In the genomic region with DNA sequence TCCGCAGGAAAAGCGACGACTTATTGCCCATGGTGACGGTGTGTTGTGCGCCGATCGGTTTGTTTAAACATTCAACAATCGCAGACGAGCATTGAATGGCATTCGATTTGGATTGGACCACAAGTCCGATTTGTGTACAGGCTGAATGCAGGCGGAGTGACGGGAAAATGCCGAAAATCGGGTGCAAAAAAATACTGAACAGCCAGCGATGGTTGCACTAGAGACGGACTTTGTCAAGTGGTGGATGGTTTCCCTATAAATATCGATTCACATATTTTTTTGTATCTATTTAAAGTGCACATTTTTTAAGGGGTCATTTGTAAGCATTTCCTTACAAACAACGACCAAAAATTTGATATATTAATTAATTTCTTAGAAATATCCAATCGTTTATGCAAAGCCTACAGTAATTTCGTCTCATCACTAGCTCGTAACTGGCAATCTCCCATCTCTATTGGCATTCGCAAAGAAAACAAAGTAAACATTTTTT, we compare ENCODE assay signal across 1 fruit fly cellular context.
TF ChIP-seq lines count a peak whose summit lies in the region.

Gene elm (minus strand): TSS at position 170 of the 490 bp plus-strand sequence.
Gene MED27 (plus strand): TSS at position 448 of the 490 bp plus-strand sequence.

TF ChIP-seq in whole organism, embryonic, 481 proteins besides CTCF, POLR2A, EP300 and RAD21 (continued from another document and continues in another):
- TF ChIP-seq CG2875 (GFP tag; optimal IDR thresholded peaks at IDR 0.05; lab: Kevin White, UChicago): peak; percentile 81
- peak; percentile 96 for TF ChIP-seq sna (GFP tag; IDR thresholded peaks at IDR 0.05; lab: Robert Waterston, UW; ENCODE audit: partially characterized antibody)
- TF ChIP-seq CG4820 (GFP tag; optimal IDR thresholded peaks at IDR 0.05; lab: Kevin White, UChicago): peak; percentile 91
- peak; percentile 96 for TF ChIP-seq gem (tag; optimal IDR thresholded peaks at IDR 0.05; lab: Kevin White, UChicago)
- TF ChIP-seq prd (optimal IDR thresholded peaks at IDR 0.05; lab: Kevin White, UChicago): no peak
- peak; percentile 98 for TF ChIP-seq prd (GFP tag; IDR thresholded peaks at IDR 0.05; lab: Robert Waterston, UW)
- TF ChIP-seq CG3163 (GFP tag; optimal IDR thresholded peaks at IDR 0.05; lab: Kevin White, UChicago): peak; percentile 70
- peak; percentile 97 for TF ChIP-seq Chrac-16 (GFP tag; optimal IDR thresholded peaks at IDR 0.05; lab: Kevin White, UChicago)
- peak; percentile 72 for TF ChIP-seq D19B (GFP tag; optimal IDR thresholded peaks at IDR 0.05; lab: Kevin White, UChicago)
- peak; percentile 96 for TF ChIP-seq CG9817 (tag; optimal IDR thresholded peaks at IDR 0.05; lab: Kevin White, UChicago)
- peak; percentile 73; the same call in 1 of the 2 replicates for TF ChIP-seq sens-2 (GFP tag; IDR thresholded peaks at IDR 0.05; lab: Robert Waterston, UW)
- TF ChIP-seq Dfd (GFP tag; optimal IDR thresholded peaks at IDR 0.05; lab: Kevin White, UChicago): peak in 1 of 2 experiments; percentile 59
- peak; percentile 93 for TF ChIP-seq grau (tag; optimal IDR thresholded peaks at IDR 0.05; lab: Kevin White, UChicago)
- TF ChIP-seq exex (tag; optimal IDR thresholded peaks at IDR 0.05; lab: Kevin White, UChicago): peak; percentile 64
- peak; percentile 86 for TF ChIP-seq Blimp-1 (GFP tag; optimal IDR thresholded peaks at IDR 0.05; lab: Kevin White, UChicago)
- TF ChIP-seq CG17568 (GFP tag; optimal IDR thresholded peaks at IDR 0.05; lab: Kevin White, UChicago): no peak
- peak; percentile 68 for TF ChIP-seq Deaf1 (tag; optimal IDR thresholded peaks at IDR 0.05; lab: Kevin White, UChicago)
- peak; percentile 98 for TF ChIP-seq Med (GFP tag; lab: Kevin White, UChicago)
- peak; percentile 88 for TF ChIP-seq CG5245 (GFP tag; optimal IDR thresholded peaks at IDR 0.05; lab: Kevin White, UChicago)
- peak; percentile 79 for TF ChIP-seq Bdp1 (GFP tag; optimal IDR thresholded peaks at IDR 0.05; lab: Kevin White, UChicago)
- TF ChIP-seq bowl (GFP tag; IDR thresholded peaks at IDR 0.05; lab: Robert Waterston, UW): 0 out of 2 replicates have a peak, but pooled peaks have one; percentile 42
- TF ChIP-seq CG17802 (tag; optimal IDR thresholded peaks at IDR 0.05; lab: Kevin White, UChicago): peak; percentile 73
- peak; percentile 89 for TF ChIP-seq ttk (GFP tag; IDR thresholded peaks at IDR 0.05; lab: Robert Waterston, UW)
- peak; percentile 85 for TF ChIP-seq ftz-f1 (GFP tag; optimal IDR thresholded peaks at IDR 0.05; lab: Kevin White, UChicago)
- TF ChIP-seq B-H2 (GFP tag; optimal IDR thresholded peaks at IDR 0.05; lab: Kevin White, UChicago): peak; percentile 91
- TF ChIP-seq HLH4C (GFP tag; IDR thresholded peaks at IDR 0.05; lab: Robert Waterston, UW; ENCODE audit: partially characterized antibody): peak; percentile 88
- peak; percentile 52 for TF ChIP-seq Sry-β (GFP tag; optimal IDR thresholded peaks at IDR 0.05; lab: Kevin White, UChicago)
- no peak for TF ChIP-seq lov (optimal IDR thresholded peaks at IDR 0.05; lab: Kevin White, UChicago)
- TF ChIP-seq lov (GFP tag; IDR thresholded peaks at IDR 0.05; lab: Robert Waterston, UW): peak; percentile 68; the same call in 2 of the 3 replicates
- peak; percentile 95 for TF ChIP-seq CG17361 (GFP tag; IDR thresholded peaks at IDR 0.05; lab: Robert Waterston, UW)
- peak; percentile 68; the same call in 1 of the 3 replicates for TF ChIP-seq zen2 (GFP tag; IDR thresholded peaks at IDR 0.05; lab: Robert Waterston, UW; ENCODE audit: partially characterized antibody)
- TF ChIP-seq CG31224 (GFP tag; IDR thresholded peaks at IDR 0.05; lab: Robert Waterston, UW): peak; percentile 87
- TF ChIP-seq Xbp1 (GFP tag; optimal IDR thresholded peaks at IDR 0.05; lab: Kevin White, UChicago): peak; percentile 98
- TF ChIP-seq CG14710 (tag; optimal IDR thresholded peaks at IDR 0.05; lab: Kevin White, UChicago): peak; percentile 96
- peak; percentile 74 for TF ChIP-seq en (GFP tag; optimal IDR thresholded peaks at IDR 0.05; lab: Kevin White, UChicago)
- TF ChIP-seq run (tag; optimal IDR thresholded peaks at IDR 0.05; lab: Kevin White, UChicago): peak; percentile 48
- peak; percentile 91 for TF ChIP-seq Dad (GFP tag; optimal IDR thresholded peaks at IDR 0.05; lab: Kevin White, UChicago)
- peak; percentile 23 to 92 for TF ChIP-seq bsh (GFP tag; optimal IDR thresholded peaks at IDR 0.05; lab: Kevin White, UChicago)
- no peak for TF ChIP-seq sc (optimal IDR thresholded peaks at IDR 0.05; lab: Kevin White, UChicago)
- TF ChIP-seq sc (GFP tag; optimal IDR thresholded peaks at IDR 0.05; lab: Kevin White, UChicago): peak; percentile 71
- TF ChIP-seq onecut (GFP tag; IDR thresholded peaks at IDR 0.05; lab: Robert Waterston, UW): peak; percentile 71
- peak; percentile 90 for TF ChIP-seq Nf-YC (tag; optimal IDR thresholded peaks at IDR 0.05; lab: Kevin White, UChicago)
- TF ChIP-seq dm (GFP tag; optimal IDR thresholded peaks at IDR 0.05; lab: Kevin White, UChicago): peak; percentile 82
- peak; percentile 94 for TF ChIP-seq Ssrp (tag; optimal IDR thresholded peaks at IDR 0.05; lab: Kevin White, UChicago)
- TF ChIP-seq sr (GFP tag; IDR thresholded peaks at IDR 0.05; lab: Robert Waterston, UW): no peak
- peak; percentile 77 for TF ChIP-seq Sox100B (GFP tag; optimal IDR thresholded peaks at IDR 0.05; lab: Kevin White, UChicago)
- TF ChIP-seq Nf-YB (GFP tag; optimal IDR thresholded peaks at IDR 0.05; lab: Kevin White, UChicago): peak; percentile 77
- TF ChIP-seq peb (GFP tag; IDR thresholded peaks at IDR 0.05; lab: Robert Waterston, UW): peak; percentile 85
- peak; percentile 92 for TF ChIP-seq Sox102F (GFP tag; optimal IDR thresholded peaks at IDR 0.05; lab: Kevin White, UChicago)
- TF ChIP-seq CoRest (tag; optimal IDR thresholded peaks at IDR 0.05; lab: Kevin White, UChicago): peak; percentile 95
- peak; percentile 53 for TF ChIP-seq CG6254 (GFP tag; optimal IDR thresholded peaks at IDR 0.05; lab: Kevin White, UChicago)
- TF ChIP-seq dpn (GFP tag; optimal IDR thresholded peaks at IDR 0.05; lab: Kevin White, UChicago): peak; percentile 95 to 96
- TF ChIP-seq CG17829 (tag; optimal IDR thresholded peaks at IDR 0.05; lab: Kevin White, UChicago): peak; percentile 94
- peak; percentile 91 for TF ChIP-seq ci (GFP tag; IDR thresholded peaks at IDR 0.05; lab: Robert Waterston, UW)
- TF ChIP-seq disco-r (GFP tag; optimal IDR thresholded peaks at IDR 0.05; lab: Kevin White, UChicago): peak; percentile 79
- peak; percentile 87 for TF ChIP-seq Atf6 (GFP tag; IDR thresholded peaks at IDR 0.05; lab: Robert Waterston, UW)
- peak; percentile 95 for TF ChIP-seq unc-4 (GFP tag; IDR thresholded peaks at IDR 0.05; lab: Robert Waterston, UW; ENCODE audit: partially characterized antibody)
- TF ChIP-seq org-1 (GFP tag; optimal IDR thresholded peaks at IDR 0.05; lab: Kevin White, UChicago): peak; percentile 61
- peak; percentile 68 for TF ChIP-seq MTF-1 (GFP tag; optimal IDR thresholded peaks at IDR 0.05; lab: Kevin White, UChicago; ENCODE audit: borderline replicate concordance)
- peak; percentile 80 for TF ChIP-seq aop (GFP tag; IDR thresholded peaks at IDR 0.05; lab: Robert Waterston, UW)
- peak; percentile 94 for TF ChIP-seq CG32532 (GFP tag; IDR thresholded peaks at IDR 0.05; lab: Robert Waterston, UW)
- peak; percentile 99 for TF ChIP-seq BEAF-32 (GFP tag; optimal IDR thresholded peaks at IDR 0.05; lab: Kevin White, UChicago)
- peak; percentile 80 for TF ChIP-seq ab (GFP tag; optimal IDR thresholded peaks at IDR 0.05; lab: Kevin White, UChicago)
- TF ChIP-seq Meics (GFP tag; optimal IDR thresholded peaks at IDR 0.05; lab: Kevin White, UChicago): peak; percentile 87
- TF ChIP-seq HLH54F (GFP tag; optimal IDR thresholded peaks at IDR 0.05; lab: Kevin White, UChicago): peak; percentile 94
- TF ChIP-seq Spps (tag; optimal IDR thresholded peaks at IDR 0.05; lab: Kevin White, UChicago): peak; percentile 81
- peak; percentile 59 for TF ChIP-seq CrebB (tag; optimal IDR thresholded peaks at IDR 0.05; lab: Kevin White, UChicago)
- peak; percentile 90 for TF ChIP-seq CG14050 (GFP tag; IDR thresholded peaks at IDR 0.05; lab: Robert Waterston, UW)
- no peak for TF ChIP-seq cad (GFP tag; optimal IDR thresholded peaks at IDR 0.05; lab: Kevin White, UChicago)
- TF ChIP-seq CG8290 (GFP tag; optimal IDR thresholded peaks at IDR 0.05; lab: Kevin White, UChicago): peak; percentile 90
- TF ChIP-seq CG8290 (tag; optimal IDR thresholded peaks at IDR 0.05; lab: Kevin White, UChicago): peak; percentile 64 to 70
- peak; percentile 87 for TF ChIP-seq CG3838 (GFP tag; optimal IDR thresholded peaks at IDR 0.05; lab: Kevin White, UChicago)
- peak; percentile 62 for TF ChIP-seq repo (GFP tag; optimal IDR thresholded peaks at IDR 0.05; lab: Kevin White, UChicago)
- peak; percentile 96 for TF ChIP-seq bab2 (GFP tag; optimal IDR thresholded peaks at IDR 0.05; lab: Kevin White, UChicago)
- peak; percentile 91 for TF ChIP-seq fu2 (GFP tag; optimal IDR thresholded peaks at IDR 0.05; lab: Kevin White, UChicago)
- TF ChIP-seq CG9437 (GFP tag; optimal IDR thresholded peaks at IDR 0.05; lab: Kevin White, UChicago): peak; percentile 75
- peak; percentile 52 for TF ChIP-seq CG6683 (GFP tag; optimal IDR thresholded peaks at IDR 0.05; lab: Kevin White, UChicago)
- peak; percentile 71; the same call in 1 of the 2 replicates for TF ChIP-seq CG5953 (GFP tag; IDR thresholded peaks at IDR 0.05; lab: Robert Waterston, UW)
- no peak for TF ChIP-seq hth (optimal IDR thresholded peaks at IDR 0.05; lab: Kevin White, UChicago)
- peak; percentile 91 for TF ChIP-seq ssp (GFP tag; IDR thresholded peaks at IDR 0.05; lab: Robert Waterston, UW)
- TF ChIP-seq zen (tag; optimal IDR thresholded peaks at IDR 0.05; lab: Kevin White, UChicago): peak; percentile 94
- peak; percentile 98 for TF ChIP-seq CG16813 (GFP tag; IDR thresholded peaks at IDR 0.05; lab: Robert Waterston, UW; ENCODE audit: partially characterized antibody)
- TF ChIP-seq hbn (GFP tag; IDR thresholded peaks at IDR 0.05; lab: Robert Waterston, UW; ENCODE audit: partially characterized antibody): peak; percentile 92
- TF ChIP-seq fd3F (GFP tag; optimal IDR thresholded peaks at IDR 0.05; lab: Kevin White, UChicago): peak; percentile 91
- TF ChIP-seq Mrtf (GFP tag; IDR thresholded peaks at IDR 0.05; lab: Robert Waterston, UW): peak; percentile 87
- TF ChIP-seq Lhr (GFP tag; optimal IDR thresholded peaks at IDR 0.05; lab: Kevin White, UChicago): peak; percentile 92
- TF ChIP-seq stc (GFP tag; IDR thresholded peaks at IDR 0.05; lab: Robert Waterston, UW): peak; percentile 75
- TF ChIP-seq CG3995 (GFP tag; optimal IDR thresholded peaks at IDR 0.05; lab: Kevin White, UChicago): peak; percentile 66
- peak; percentile 94 for TF ChIP-seq vfl (GFP tag; optimal IDR thresholded peaks at IDR 0.05; lab: Kevin White, UChicago)
- TF ChIP-seq Fer3 (tag; optimal IDR thresholded peaks at IDR 0.05; lab: Kevin White, UChicago): peak; percentile 89
- peak; percentile 60; the same call in 1 of the 2 replicates for TF ChIP-seq CG42726 (GFP tag; IDR thresholded peaks at IDR 0.05; lab: Robert Waterston, UW; ENCODE audit: partially characterized antibody)
- peak; percentile 75 for TF ChIP-seq CG12219 (GFP tag; optimal IDR thresholded peaks at IDR 0.05; lab: Kevin White, UChicago)
- TF ChIP-seq CG32767 (GFP tag; IDR thresholded peaks at IDR 0.05; lab: Robert Waterston, UW): peak; percentile 91
- TF ChIP-seq chinmo (GFP tag; IDR thresholded peaks at IDR 0.05; lab: Robert Waterston, UW; ENCODE audit: partially characterized antibody): peak; percentile 89; the same call in 2 of the 4 replicates
- peak; percentile 63 for TF ChIP-seq p53 (GFP tag; optimal IDR thresholded peaks at IDR 0.05; lab: Kevin White, UChicago)
- TF ChIP-seq sens (GFP tag; lab: Kevin White, UChicago): peak; percentile 99
- TF ChIP-seq Dll (GFP tag; IDR thresholded peaks at IDR 0.05; lab: Robert Waterston, UW; ENCODE audit: partially characterized antibody): peak; percentile 98
- peak; percentile 34 for TF ChIP-seq CG6813 (GFP tag; optimal IDR thresholded peaks at IDR 0.05; lab: Kevin White, UChicago)
- peak; percentile 93 for TF ChIP-seq CG10147 (GFP tag; optimal IDR thresholded peaks at IDR 0.05; lab: Kevin White, UChicago)
- peak; percentile 81 for TF ChIP-seq D19A (tag; optimal IDR thresholded peaks at IDR 0.05; lab: Kevin White, UChicago)
- peak; percentile 95 for TF ChIP-seq CG34422 (GFP tag; IDR thresholded peaks at IDR 0.05; lab: Robert Waterston, UW)
- TF ChIP-seq CG33557 (GFP tag; optimal IDR thresholded peaks at IDR 0.05; lab: Kevin White, UChicago): peak; percentile 88
- peak; percentile 87 for TF ChIP-seq caup (GFP tag; optimal IDR thresholded peaks at IDR 0.05; lab: Kevin White, UChicago; ENCODE audit: severe bottlenecking)
- TF ChIP-seq Stat92E (GFP tag; optimal IDR thresholded peaks at IDR 0.05; lab: Kevin White, UChicago): peak in 1 of 3 experiments; percentile 69
- TF ChIP-seq CG12104 (GFP tag; optimal IDR thresholded peaks at IDR 0.05; lab: Kevin White, UChicago): peak; percentile 87
- peak; percentile 93 for TF ChIP-seq CG14014 (GFP tag; IDR thresholded peaks at IDR 0.05; lab: Robert Waterston, UW)
- TF ChIP-seq CG7839 (tag; optimal IDR thresholded peaks at IDR 0.05; lab: Kevin White, UChicago): peak; percentile 90
- peak; percentile 86 for TF ChIP-seq Oli (tag; optimal IDR thresholded peaks at IDR 0.05; lab: Kevin White, UChicago)
- TF ChIP-seq pfk (GFP tag; optimal IDR thresholded peaks at IDR 0.05; lab: Kevin White, UChicago): peak; percentile 11
- peak; percentile 80 for TF ChIP-seq ewg (GFP tag; optimal IDR thresholded peaks at IDR 0.05; lab: Kevin White, UChicago)
- peak; percentile 83 for TF ChIP-seq Myb (GFP tag; optimal IDR thresholded peaks at IDR 0.05; lab: Kevin White, UChicago)
- peak; percentile 71 for TF ChIP-seq NK7.1 (GFP tag; optimal IDR thresholded peaks at IDR 0.05; lab: Kevin White, UChicago)
- TF ChIP-seq CG17912 (GFP tag; optimal IDR thresholded peaks at IDR 0.05; lab: Kevin White, UChicago): no peak
- TF ChIP-seq gsb-n (tag; optimal IDR thresholded peaks at IDR 0.05; lab: Kevin White, UChicago): no peak
- peak; percentile 22 for TF ChIP-seq CG15479 (GFP tag; optimal IDR thresholded peaks at IDR 0.05; lab: Kevin White, UChicago)
- peak; percentile 91 for TF ChIP-seq Ets97D (GFP tag; optimal IDR thresholded peaks at IDR 0.05; lab: Kevin White, UChicago)
- TF ChIP-seq CG4854 (GFP tag; optimal IDR thresholded peaks at IDR 0.05; lab: Kevin White, UChicago): peak; percentile 86
- TF ChIP-seq tll (GFP tag; optimal IDR thresholded peaks at IDR 0.05; lab: Kevin White, UChicago): peak; percentile 41 to 83
- peak; percentile 95 for TF ChIP-seq CG8944 (GFP tag; optimal IDR thresholded peaks at IDR 0.05; lab: Kevin White, UChicago)
- TF ChIP-seq CG9727 (GFP tag; optimal IDR thresholded peaks at IDR 0.05; lab: Kevin White, UChicago): peak; percentile 94
- peak; percentile 94 for TF ChIP-seq Camta (GFP tag; optimal IDR thresholded peaks at IDR 0.05; lab: Kevin White, UChicago)
- peak; percentile 78 for TF ChIP-seq CG3065 (GFP tag; optimal IDR thresholded peaks at IDR 0.05; lab: Kevin White, UChicago)
